Fruit fly (Drosophila melanogaster) whole organism, prepupa: ENCODE results near the gene Bulli.
A peak's percentile ranks its signal among the peaks of the same experiment; 100 is the strongest.

ENCODE experiments used
- CG10631 ChIP-seq: fragments of 200-800 bp; sonication (Bioruptor generic); optimal IDR thresholded peaks from 2 replicates; lab custom pipeline; 2016; ENCODE audit warnings: missing biosample characterization, missing genetic modification characterization
- CG10669 ChIP-seq: fragments of 200-800 bp; sonication (Bioruptor generic); optimal IDR thresholded peaks from 3 replicates; lab custom pipeline; 2018; ENCODE audit warnings: missing biosample characterization, mild to moderate bottlenecking, missing genetic modification characterization, moderate library complexity
- CG11294 ChIP-seq: fragments of 200-800 bp; sonication (Bioruptor generic); IDR thresholded peaks from 2 replicates; pipeline ENCODE4 v1.3.6; 2022; ENCODE audit warnings: missing biosample characterization, missing genetic modification characterization
- CG11762 ChIP-seq: fragments of 200-800 bp; sonication (Bioruptor generic); optimal IDR thresholded peaks from 3 replicates; lab custom pipeline; 2016; ENCODE audit warnings: missing biosample characterization, missing genetic modification characterization; ENCODE audit not compliant: insufficient read depth
- CG15336 ChIP-seq: fragments of 200-800 bp; sonication (Bioruptor generic); IDR thresholded peaks from 2 replicates; pipeline ENCODE4 v1.3.6; 2022; ENCODE audit warnings: missing biosample characterization, missing genetic modification characterization
- CG16779 ChIP-seq: fragments of 200-800 bp; sonication (Bioruptor generic); optimal IDR thresholded peaks from 3 replicates; lab custom pipeline; 2017; ENCODE audit warnings: missing biosample characterization, mild to moderate bottlenecking, missing genetic modification characterization
- CG3032 ChIP-seq: fragments of 200-800 bp; optimal IDR thresholded peaks from 2 replicates; lab custom pipeline; 2019; ENCODE audit warnings: missing biosample characterization, mild to moderate bottlenecking, missing genetic modification characterization, moderate library complexity
- CG31627 ChIP-seq: fragments of 200-800 bp; sonication (Bioruptor generic); optimal IDR thresholded peaks from 3 replicates; lab custom pipeline; 2016; ENCODE audit warnings: missing biosample characterization, missing genetic modification characterization
- CG32006 ChIP-seq: fragments of 200-800 bp; sonication (Bioruptor generic); optimal IDR thresholded peaks from 3 replicates; lab custom pipeline; 2017; ENCODE audit warnings: missing biosample characterization, mild to moderate bottlenecking, missing genetic modification characterization
- CG34406 ChIP-seq: fragments of 200-800 bp; sonication (Bioruptor generic); optimal IDR thresholded peaks from 3 replicates; lab custom pipeline; 2016; ENCODE audit warnings: missing biosample characterization, missing genetic modification characterization
- CG4318 ChIP-seq: fragments of 200-800 bp; sonication (Bioruptor generic); optimal IDR thresholded peaks from 3 replicates; lab custom pipeline; 2017; ENCODE audit warnings: missing biosample characterization, mild to moderate bottlenecking, missing genetic modification characterization
- CG6163 ChIP-seq: fragments of 200-800 bp; sonication (Bioruptor generic); IDR thresholded peaks from 3 replicates; pipeline ENCODE4 v1.3.6; 2022; ENCODE audit warnings: missing biosample characterization, missing genetic modification characterization
- CG6276 ChIP-seq: fragments of 200-800 bp; sonication (Bioruptor generic); optimal IDR thresholded peaks from 2 replicates; lab custom pipeline; 2017; ENCODE audit warnings: missing biosample characterization, mild to moderate bottlenecking, missing genetic modification characterization
- CG6792 ChIP-seq: fragments of 200-800 bp; sonication (Bioruptor generic); optimal IDR thresholded peaks from 3 replicates; lab custom pipeline; 2016; ENCODE audit warnings: missing biosample characterization, missing genetic modification characterization
- CG6854 ChIP-seq: fragments of 200-800 bp; sonication (Bioruptor generic); optimal IDR thresholded peaks from 2 replicates; lab custom pipeline; 2017; ENCODE audit warnings: missing biosample characterization, mild to moderate bottlenecking, missing genetic modification characterization
- CG7368 ChIP-seq: fragments of 200-800 bp; sonication (Bioruptor generic); optimal IDR thresholded peaks from 3 replicates; lab custom pipeline; 2016; ENCODE audit warnings: missing biosample characterization, missing genetic modification characterization
- CG8119 ChIP-seq: fragments of 200-800 bp; sonication (Bioruptor generic); IDR thresholded peaks from 3 replicates; pipeline ENCODE4 v1.3.6; 2022; ENCODE audit warnings: missing biosample characterization, missing genetic modification characterization
- CG8632 ChIP-seq: fragments of 200-800 bp; sonication (Bioruptor generic); optimal IDR thresholded peaks from 3 replicates; lab custom pipeline; 2016; ENCODE audit warnings: missing biosample characterization, missing genetic modification characterization
- Eip78C ChIP-seq: fragments of 200-800 bp; sonication (Bioruptor generic); peaks from one replicate; lab custom pipeline; 2016; ENCODE audit warnings: missing biosample characterization, missing genetic modification characterization
- Eip93F ChIP-seq: fragments of 200-800 bp; sonication (Bioruptor generic); optimal IDR thresholded peaks from 2 replicates; lab custom pipeline; 2016; ENCODE audit warnings: missing biosample characterization, mild to moderate bottlenecking, missing genetic modification characterization
- Gug ChIP-seq: fragments of 200-800 bp; sonication (Bioruptor generic); IDR thresholded peaks from 2 replicates; pipeline ENCODE4 v1.3.6; 2022; ENCODE audit warnings: missing biosample characterization, missing genetic modification characterization
- Hr38 ChIP-seq: sonication (Bioruptor generic); optimal IDR thresholded peaks from 2 replicates; lab custom pipeline; 2016; ENCODE audit warnings: missing biosample characterization, missing genetic modification characterization
- Hr4 ChIP-seq: fragments of 200-800 bp; sonication (Bioruptor generic); optimal IDR thresholded peaks from 3 replicates; lab custom pipeline; 2016; ENCODE audit warnings: missing biosample characterization, missing genetic modification characterization
- Lpt ChIP-seq: fragments of 200-800 bp; sonication (Bioruptor generic); optimal IDR thresholded peaks from 3 replicates; lab custom pipeline; 2016; ENCODE audit warnings: missing biosample characterization, missing genetic modification characterization
- Met ChIP-seq: fragments of 200-800 bp; sonication (Bioruptor generic); optimal IDR thresholded peaks from 3 replicates; lab custom pipeline; 2016; ENCODE audit warnings: missing biosample characterization, missing genetic modification characterization
- Smox ChIP-seq: fragments of 200-800 bp; sonication (Bioruptor generic); optimal IDR thresholded peaks from 3 replicates; lab custom pipeline; 2016; ENCODE audit warnings: missing biosample characterization, missing genetic modification characterization
- Sox14 ChIP-seq: fragments of 200-800 bp; sonication (Bioruptor generic); optimal IDR thresholded peaks from 3 replicates; lab custom pipeline; 2016; ENCODE audit warnings: missing biosample characterization, missing genetic modification characterization
- Sox15 ChIP-seq: fragments of 200-800 bp; sonication (Bioruptor generic); optimal IDR thresholded peaks from 3 replicates; lab custom pipeline; 2016; ENCODE audit warnings: missing biosample characterization, missing genetic modification characterization
- cyc ChIP-seq: fragments of 200-800 bp; sonication (Bioruptor generic); optimal IDR thresholded peaks from 3 replicates; lab custom pipeline; 2016; ENCODE audit warnings: missing biosample characterization, missing genetic modification characterization
- dac ChIP-seq: fragments of 200-800 bp; sonication (Bioruptor generic); optimal IDR thresholded peaks from 2 replicates; lab custom pipeline; 2017; ENCODE audit warnings: missing biosample characterization, mild to moderate bottlenecking, missing genetic modification characterization
- dsx ChIP-seq: fragments of 200-800 bp; optimal IDR thresholded peaks from 3 replicates; lab custom pipeline; 2019; ENCODE audit warnings: missing biosample characterization, mild to moderate bottlenecking, missing genetic modification characterization, moderate library complexity; ENCODE audit not compliant: poor library complexity, severe bottlenecking
- eg ChIP-seq: fragments of 200-800 bp; sonication (Bioruptor generic); IDR thresholded peaks from 3 replicates; pipeline ENCODE4 v1.3.6; 2022; ENCODE audit warnings: missing biosample characterization, missing genetic modification characterization
- esn ChIP-seq: fragments of 200-800 bp; sonication (Bioruptor generic); optimal IDR thresholded peaks from 2 replicates; lab custom pipeline; 2016; ENCODE audit warnings: missing biosample characterization, mild to moderate bottlenecking, missing genetic modification characterization, moderate library complexity
- fd85E ChIP-seq: fragments of 200-800 bp; sonication (Bioruptor generic); optimal IDR thresholded peaks from 3 replicates; lab custom pipeline; 2016; ENCODE audit warnings: missing biosample characterization, missing genetic modification characterization
- lz ChIP-seq: fragments of 200-800 bp; sonication (Bioruptor generic); optimal IDR thresholded peaks from 3 replicates; lab custom pipeline; 2016; ENCODE audit warnings: missing biosample characterization, missing genetic modification characterization
- net ChIP-seq: fragments of 200-800 bp; sonication (Bioruptor generic); optimal IDR thresholded peaks from 3 replicates; lab custom pipeline; 2016; ENCODE audit warnings: missing biosample characterization, missing genetic modification characterization
- pdm3 ChIP-seq: fragments of 200-800 bp; sonication (Bioruptor generic); optimal IDR thresholded peaks from 3 replicates; lab custom pipeline; 2016; ENCODE audit warnings: missing biosample characterization, missing genetic modification characterization
- salr ChIP-seq, 2 experiments: fragments of 200-800 bp; sonication (Bioruptor generic); optimal IDR thresholded peaks; 3 replicates each; lab custom pipeline; 2016 to 2018; ENCODE audit warnings: missing biosample characterization in 2 of 2, missing genetic modification characterization in 2 of 2, mild to moderate bottlenecking in 1 of 2
- spab ChIP-seq: fragments of 200-800 bp; sonication (Bioruptor generic); optimal IDR thresholded peaks from 2 replicates; lab custom pipeline; 2017; ENCODE audit warnings: missing biosample characterization, mild to moderate bottlenecking, missing genetic modification characterization, missing genetic modification reagents
- ss ChIP-seq, 2 experiments: fragments of 200-800 bp; sonication (Bioruptor generic); optimal IDR thresholded peaks; 2 replicates in 1 of 2; 3 replicates in 1 of 2; lab custom pipeline; 2017 to 2018; ENCODE audit warnings: mild to moderate bottlenecking in 2 of 2, missing biosample characterization in 2 of 2, missing genetic modification characterization in 2 of 2, moderate library complexity in 1 of 2
- svp ChIP-seq: fragments of 200-800 bp; sonication (Bioruptor generic); peaks from one replicate; lab custom pipeline; 2016; ENCODE audit warnings: missing biosample characterization, missing genetic modification characterization
- topi ChIP-seq: fragments of 200-800 bp; sonication (Bioruptor generic); optimal IDR thresholded peaks from 3 replicates; lab custom pipeline; 2016; ENCODE audit warnings: missing biosample characterization, missing genetic modification characterization
- vri ChIP-seq: fragments of 200-800 bp; sonication (Bioruptor generic); optimal IDR thresholded peaks from 3 replicates; lab custom pipeline; 2016; ENCODE audit warnings: missing biosample characterization, mild to moderate bottlenecking, missing genetic modification characterization

Bulli gene

dm6 chr3L:6496053-6496921, 7.8 kb downstream of the Bulli start:
- TF ChIP-seq CG16779 (tag; lab: Kevin White, UChicago) = peak; percentile 7
- TF ChIP-seq CG6163 = peak; percentile 43; the same call in 1 of the 3 replicates
- TF ChIP-seq CG6854 (GFP tag; lab: Kevin White, UChicago) = peak; percentile 36
- TF ChIP-seq dac (GFP tag; lab: Kevin White, UChicago) = no peak
- TF ChIP-seq Smox = no peak
- no peak for TF ChIP-seq CG34406 (GFP tag; lab: Kevin White, UChicago)
- TF ChIP-seq Lpt (GFP tag; lab: Kevin White, UChicago) = peak; percentile 13
- TF ChIP-seq ss (GFP tag; optimal IDR thresholded peaks at IDR 0.05; lab: Kevin White, UChicago) = peak in 1 of 2 experiments; percentile 19
- TF ChIP-seq vri (GFP tag; lab: Kevin White, UChicago) = peak; percentile 57
- peak; percentile 32 for TF ChIP-seq Eip78C (GFP tag; lab: Kevin White, UChicago)
- TF ChIP-seq svp = peak; percentile 68

- TF ChIP-seq CG11762 (GFP tag; lab: Kevin White, UChicago) (no peak), Met (GFP tag; lab: Kevin White, UChicago) (no peak), dac (GFP tag; lab: Kevin White, UChicago) (no peak), CG6792 (no peak), svp (peak; percentile 44), Gug (GFP tag; lab: Robert Waterston, UW) (peak; percentile 36; the same call in 1 of the 2 replicates), CG8119 (GFP tag; lab: Robert Waterston, UW) (peak; percentile 52), CG6163 (no peak; the same call in 2 of the 3 replicates), Eip78C (GFP tag; lab: Kevin White, UChicago) (peak; percentile 19), CG16779 (tag; lab: Kevin White, UChicago) (no peak), CG15336 (GFP tag; lab: Robert Waterston, UW) (peak; percentile 52; the same call in 1 of the 2 replicates), CG8632 (no peak), CG31627 (GFP tag; lab: Kevin White, UChicago) (no peak), CG7368 (GFP tag; lab: Kevin White, UChicago) (no peak), CG11294 (GFP tag; lab: Robert Waterston, UW) (no peak), vri (GFP tag; lab: Kevin White, UChicago) (no peak), cyc (GFP tag; lab: Kevin White, UChicago) (no peak), Eip93F (GFP tag; lab: Kevin White, UChicago) (no peak), CG10669 (GFP tag; lab: Kevin White, UChicago) (no peak), eg (GFP tag; lab: Robert Waterston, UW) (peak; percentile 62; the same call in 2 of the 3 replicates), Hr38 (no peak), esn (GFP tag; lab: Kevin White, UChicago) (no peak), CG3032 (tag; lab: Kevin White, UChicago) (no peak), Sox15 (no peak), CG32006 (peak; percentile 67), Sox14 (GFP tag; lab: Kevin White, UChicago) (no peak), Lpt (GFP tag; lab: Kevin White, UChicago) (no peak), pdm3 (GFP tag; lab: Kevin White, UChicago) (peak; percentile 11), lz (GFP tag; lab: Kevin White, UChicago) (no peak), CG6276 (GFP tag; lab: Kevin White, UChicago) (peak; percentile 17), net (GFP tag; lab: Kevin White, UChicago) (no peak), CG4318 (peak; percentile 17), ss (GFP tag; optimal IDR thresholded peaks at IDR 0.05; lab: Kevin White, UChicago) (no peak), fd85E (GFP tag; lab: Kevin White, UChicago) (no peak), salr (GFP tag; optimal IDR thresholded peaks at IDR 0.05; lab: Kevin White, UChicago) (no peak), Hr4 (GFP tag; lab: Kevin White, UChicago) (peak; percentile 54), dsx (GFP tag; lab: Kevin White, UChicago) (no peak), topi (no peak), CG10631 (GFP tag; lab: Kevin White, UChicago) (peak; percentile 3), CG6854 (GFP tag; lab: Kevin White, UChicago) (no peak), spab (no peak)
Observed at dm6 chr3L:6496922-6497232, 8.4 kb downstream of the Bulli start.
